Fruit fly (Drosophila melanogaster) Kc167 (cell line): Measurements from ENCODE around the gene sif.

ENCODE experiments used
- Myc ChIP-seq: fragments of >200 bp; optimal IDR thresholded peaks from 2 replicates; lab custom pipeline; 2017; ENCODE audit warnings: missing external identifiers
- Sin3A ChIP-seq: fragments of >200 bp; optimal IDR thresholded peaks from 2 replicates; lab custom pipeline; 2018; ENCODE audit warnings: missing external identifiers
- h ChIP-seq: fragments of >200 bp; optimal IDR thresholded peaks from 3 replicates; lab custom pipeline; 2018; ENCODE audit warnings: missing external identifiers
- insv ChIP-seq: fragments of >200 bp; optimal IDR thresholded peaks from 3 replicates; lab custom pipeline; 2018; ENCODE audit warnings: missing external identifiers
- psq ChIP-seq: fragments of >200 bp; optimal IDR thresholded peaks from 2 replicates; lab custom pipeline; 2017; ENCODE audit warnings: missing external identifiers
- ttk ChIP-seq: sonication (Bioruptor generic); optimal IDR thresholded peaks from 2 replicates; lab custom pipeline; 2017; ENCODE audit warnings: missing external identifiers

sif gene

DNA sequence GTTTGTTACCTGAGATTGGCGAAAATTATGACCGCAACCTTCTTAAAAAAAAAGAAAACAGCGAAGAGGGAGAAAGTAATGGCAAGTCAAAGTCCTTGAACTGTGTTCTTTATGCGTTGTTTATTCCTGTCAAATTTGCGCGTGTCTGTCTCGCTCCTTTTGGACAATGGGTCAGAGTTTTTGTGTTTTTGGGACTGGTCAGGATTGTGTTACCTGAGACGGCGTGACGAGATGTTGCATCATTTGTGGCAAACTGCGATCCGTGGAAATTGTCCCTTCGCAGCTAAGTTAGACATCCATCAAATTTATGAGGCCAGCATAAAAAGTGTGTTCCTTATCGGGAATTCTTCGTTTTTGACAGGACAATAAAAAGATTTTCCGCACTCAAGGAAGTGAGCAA lies 34.4 kb upstream of the sif start:
- TF ChIP-seq ttk (lab: Kevin White, UChicago) (no peak), psq (lab: Kevin White, UChicago) (no peak)

DNA sequence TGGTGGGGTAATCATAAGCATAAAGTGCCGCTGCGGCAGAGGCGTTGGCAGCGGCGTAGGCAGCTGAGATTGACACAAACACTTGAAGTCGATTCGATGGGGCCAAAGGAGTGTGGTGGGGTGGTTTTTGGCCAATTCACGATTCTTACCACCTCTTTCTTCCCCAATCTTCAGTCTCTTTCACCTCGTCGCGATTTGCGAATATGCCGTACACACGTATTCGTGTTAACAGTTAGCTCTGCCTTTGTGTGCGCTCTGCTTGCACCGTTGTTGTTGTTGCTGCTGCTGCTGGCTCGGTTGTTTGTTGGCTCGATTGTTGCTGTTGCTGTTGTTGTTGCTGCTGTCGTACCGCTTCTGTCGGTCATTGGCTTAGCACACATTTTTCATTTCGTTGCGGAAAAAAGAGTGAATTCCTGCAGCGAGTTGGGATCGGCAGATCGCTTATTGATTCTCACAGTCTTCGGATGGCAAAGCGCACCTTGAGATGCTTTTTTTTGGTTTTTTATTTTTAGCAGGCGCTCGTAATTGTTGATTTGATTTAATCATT lies 32.5 kb upstream of the sif start:
- TF ChIP-seq Sin3A (no peak), insv (lab: Kevin White, UChicago) (no peak), h (lab: Kevin White, UChicago) (no peak), Myc (lab: Kevin White, UChicago) (no peak), psq (lab: Kevin White, UChicago) (no peak), ttk (lab: Kevin White, UChicago) (no peak)

DNA sequence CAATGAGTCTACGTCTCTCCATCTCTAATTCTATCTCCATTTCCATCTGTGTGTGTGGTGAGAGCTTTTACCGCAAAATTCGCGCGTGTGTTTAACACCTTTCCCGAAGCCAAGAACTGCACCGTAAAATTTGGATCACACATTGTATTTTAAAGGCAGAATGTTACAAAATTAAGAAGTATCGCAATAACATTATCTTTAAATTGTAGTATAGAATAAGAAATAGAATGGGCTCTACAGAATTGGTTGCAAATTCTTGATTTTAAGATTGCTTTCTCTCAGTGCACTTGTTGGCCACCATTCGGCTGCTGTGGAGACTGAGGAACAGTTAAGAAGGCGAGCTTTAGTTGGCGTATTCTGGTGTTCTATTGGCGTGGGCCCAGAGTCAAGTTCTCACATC lies 31.2 kb upstream of the sif start:
- TF ChIP-seq insv (lab: Kevin White, UChicago) (no peak), ttk (lab: Kevin White, UChicago) (no peak), Myc (lab: Kevin White, UChicago) (no peak), Sin3A (no peak), h (lab: Kevin White, UChicago) (no peak), psq (lab: Kevin White, UChicago) (no peak)

DNA sequence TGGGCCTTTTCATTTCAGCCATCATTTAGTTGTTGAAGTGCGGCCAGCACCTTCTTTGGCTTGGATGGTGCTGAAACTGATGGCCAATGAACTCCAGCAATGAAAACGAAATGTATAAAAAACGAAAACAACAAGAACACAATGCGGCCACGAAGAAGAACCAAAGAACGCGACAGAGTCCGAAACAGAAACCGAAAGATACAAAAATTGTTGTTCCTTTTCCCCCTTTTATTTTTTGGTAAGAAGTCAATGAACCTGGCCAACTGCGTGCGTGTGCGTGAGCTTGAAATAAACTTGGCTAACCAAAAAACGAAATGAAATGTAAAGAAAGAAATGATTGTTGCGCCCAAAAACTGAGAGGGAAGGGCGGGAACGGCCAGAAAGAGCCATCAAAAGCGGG lies 29.9 kb upstream of the sif start:
- no peak for TF ChIP-seq insv (lab: Kevin White, UChicago)
- no peak for TF ChIP-seq Sin3A
- no peak for TF ChIP-seq h (lab: Kevin White, UChicago)

DNA sequence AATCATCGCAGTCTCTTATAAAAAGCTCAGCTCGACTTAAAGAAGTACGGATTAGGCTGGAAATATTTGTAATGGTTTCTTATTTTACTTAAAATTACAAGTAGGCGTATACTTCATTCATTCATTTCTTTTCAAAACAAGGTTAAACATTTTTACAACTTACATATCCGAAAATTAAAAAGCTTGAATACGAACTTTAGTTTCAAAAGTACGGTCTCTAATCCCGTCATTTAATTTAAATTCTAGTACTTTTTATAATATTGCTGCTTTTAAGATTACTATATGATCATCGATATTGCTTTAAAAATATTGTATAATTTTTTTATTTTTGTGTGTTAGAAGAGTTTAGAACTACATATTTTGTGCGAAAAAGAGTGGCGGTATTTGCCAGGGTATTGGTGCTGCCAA lies 27.5 kb upstream of the sif start:
- TF ChIP-seq Sin3A (no peak), psq (lab: Kevin White, UChicago) (no peak), Myc (lab: Kevin White, UChicago) (no peak), h (lab: Kevin White, UChicago) (no peak), insv (lab: Kevin White, UChicago) (no peak), ttk (lab: Kevin White, UChicago) (no peak)

DNA sequence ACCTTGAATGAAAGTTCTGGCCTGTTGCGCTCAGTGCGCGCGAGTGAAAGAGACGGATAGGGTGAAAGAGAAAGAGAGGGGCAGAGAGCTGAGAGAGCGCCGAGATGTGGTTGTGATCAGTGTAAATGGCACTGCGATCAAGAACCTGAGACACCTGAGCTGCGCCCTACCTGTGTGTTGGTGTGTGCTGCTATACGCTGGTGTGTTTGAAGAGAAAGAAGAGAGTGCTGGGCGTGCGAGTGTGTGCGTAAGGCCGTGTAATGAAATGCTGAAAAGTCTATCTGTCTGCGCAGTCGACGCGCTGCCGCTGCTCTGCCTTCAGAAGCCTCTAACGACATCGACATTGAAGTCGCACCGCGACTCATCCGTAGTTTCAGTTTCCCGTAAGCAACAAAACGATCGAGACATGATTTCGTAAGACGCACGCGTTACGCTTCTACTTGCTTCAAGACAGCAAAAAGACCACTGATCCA lies 27.1 kb upstream of the sif start, which contains the start of gene Blimp-1:
TSS of gene Blimp-1 (plus strand) at position 376 of the 473 bp plus-strand sequence.
- TF ChIP-seq psq (lab: Kevin White, UChicago), result no peak
- no peak for TF ChIP-seq Myc (lab: Kevin White, UChicago)
- no peak for TF ChIP-seq h (lab: Kevin White, UChicago)
- TF ChIP-seq Sin3A, result no peak
- no peak for TF ChIP-seq insv (lab: Kevin White, UChicago)
- TF ChIP-seq ttk (lab: Kevin White, UChicago), result no peak

DNA sequence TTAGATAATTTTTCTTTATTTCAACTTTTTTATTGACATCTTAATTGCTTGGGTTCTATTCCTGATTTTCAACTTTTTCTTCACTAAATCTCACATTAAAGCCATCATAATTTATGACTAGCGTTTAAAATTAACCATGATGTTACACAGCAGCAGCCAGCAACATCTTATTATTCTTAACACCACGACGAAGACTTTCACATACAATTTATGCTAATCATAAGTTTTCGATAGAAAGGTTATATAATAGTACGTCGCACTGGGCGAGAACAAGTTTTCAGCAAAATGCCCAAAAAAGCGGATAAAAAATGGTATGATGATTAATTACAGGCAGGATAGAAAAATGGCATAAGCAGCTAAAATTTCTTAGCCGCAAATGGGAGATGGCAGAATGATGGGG lies 25.8 kb upstream of the sif start:
- TF ChIP-seq h (lab: Kevin White, UChicago), result no peak
- no peak for TF ChIP-seq ttk (lab: Kevin White, UChicago)
- no peak for TF ChIP-seq psq (lab: Kevin White, UChicago)
- TF ChIP-seq Myc (lab: Kevin White, UChicago), result no peak

DNA sequence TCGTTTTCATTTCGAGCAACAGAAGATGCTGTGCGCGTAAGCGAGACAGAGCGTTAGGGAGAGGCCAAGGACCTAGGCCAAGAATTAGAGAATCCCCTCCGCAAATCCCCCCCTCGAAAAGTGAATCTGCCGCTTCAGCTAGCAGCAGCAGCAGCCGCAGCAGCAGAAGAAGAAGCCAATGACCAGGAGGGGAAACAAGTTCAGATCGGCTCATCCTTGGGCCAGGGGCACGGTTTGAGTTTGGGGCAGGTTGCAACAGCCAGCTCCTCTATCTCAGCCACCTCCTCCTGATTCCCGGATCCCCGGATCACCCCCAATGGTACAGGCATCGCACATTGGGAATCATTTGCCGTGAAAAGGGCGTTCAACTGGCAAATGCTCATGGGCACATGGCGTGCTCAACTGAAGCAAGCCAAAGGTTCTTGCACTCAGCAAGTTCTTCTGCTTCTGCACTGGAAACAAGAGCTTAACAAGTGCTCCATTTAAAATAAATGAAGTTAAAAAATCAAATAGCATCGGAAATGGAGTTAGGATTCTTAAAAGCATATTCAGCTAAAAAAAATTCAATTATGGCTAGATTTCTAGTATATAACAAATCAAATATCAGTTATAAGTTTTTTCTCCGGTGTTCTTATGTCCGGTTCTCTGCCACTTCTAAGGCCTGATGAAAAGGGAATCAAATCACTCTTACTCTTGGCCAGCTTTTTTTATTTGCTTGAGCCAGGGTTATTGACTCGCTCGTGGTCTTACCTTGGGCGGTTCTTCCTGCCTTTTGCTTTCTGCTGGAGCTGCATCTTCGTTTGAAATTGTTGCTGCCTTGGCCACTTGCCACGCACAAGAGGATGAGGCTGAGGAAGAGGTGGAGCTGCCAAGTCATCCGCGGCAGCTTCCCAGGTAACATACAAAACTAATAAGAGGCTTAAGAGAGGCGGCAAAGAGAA lies 24.2 kb upstream of the sif start:
- no peak for TF ChIP-seq ttk (lab: Kevin White, UChicago)
- TF ChIP-seq h (lab: Kevin White, UChicago), result no peak
- TF ChIP-seq Myc (lab: Kevin White, UChicago), result no peak
- no peak for TF ChIP-seq insv (lab: Kevin White, UChicago)
- TF ChIP-seq psq (lab: Kevin White, UChicago), result no peak
- TF ChIP-seq Sin3A, result no peak

DNA sequence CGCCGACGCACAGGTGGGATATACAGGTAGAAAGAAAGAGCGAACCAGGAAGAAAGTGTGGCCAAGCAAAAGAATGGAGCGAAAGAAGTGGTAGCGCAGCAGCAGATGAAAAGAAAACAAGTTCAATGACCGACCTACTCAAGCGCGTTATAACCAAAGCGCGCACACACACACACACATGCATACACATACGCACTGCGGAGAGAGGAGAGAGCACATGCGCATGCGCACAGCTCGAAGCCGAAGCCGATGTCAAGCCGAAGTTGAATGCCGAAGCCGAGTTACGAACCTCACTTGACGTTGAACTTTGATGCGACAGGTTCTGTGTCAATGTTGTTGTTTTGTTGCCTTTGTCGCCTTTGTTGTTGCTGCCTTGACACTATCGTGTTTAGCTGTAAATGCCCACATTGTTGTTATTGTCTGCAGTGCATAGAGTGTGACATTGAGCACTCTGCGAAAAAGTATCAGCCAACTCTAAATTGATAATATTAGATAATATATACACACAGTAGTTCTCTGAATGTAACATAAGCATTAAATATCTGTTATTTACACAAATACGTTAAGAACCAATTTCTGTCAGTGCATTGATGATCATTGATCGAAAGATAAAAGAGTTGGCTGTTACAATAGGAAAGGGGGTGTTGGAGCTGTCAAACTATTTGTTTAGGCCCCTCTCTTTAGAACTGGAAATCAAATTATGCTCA lies 23.4 kb upstream of the sif start:
- TF ChIP-seq insv (lab: Kevin White, UChicago), result no peak
- TF ChIP-seq ttk (lab: Kevin White, UChicago), result no peak
- no peak for TF ChIP-seq Myc (lab: Kevin White, UChicago)
- TF ChIP-seq Sin3A, result no peak
- TF ChIP-seq h (lab: Kevin White, UChicago), result no peak
- TF ChIP-seq psq (lab: Kevin White, UChicago), result no peak

DNA sequence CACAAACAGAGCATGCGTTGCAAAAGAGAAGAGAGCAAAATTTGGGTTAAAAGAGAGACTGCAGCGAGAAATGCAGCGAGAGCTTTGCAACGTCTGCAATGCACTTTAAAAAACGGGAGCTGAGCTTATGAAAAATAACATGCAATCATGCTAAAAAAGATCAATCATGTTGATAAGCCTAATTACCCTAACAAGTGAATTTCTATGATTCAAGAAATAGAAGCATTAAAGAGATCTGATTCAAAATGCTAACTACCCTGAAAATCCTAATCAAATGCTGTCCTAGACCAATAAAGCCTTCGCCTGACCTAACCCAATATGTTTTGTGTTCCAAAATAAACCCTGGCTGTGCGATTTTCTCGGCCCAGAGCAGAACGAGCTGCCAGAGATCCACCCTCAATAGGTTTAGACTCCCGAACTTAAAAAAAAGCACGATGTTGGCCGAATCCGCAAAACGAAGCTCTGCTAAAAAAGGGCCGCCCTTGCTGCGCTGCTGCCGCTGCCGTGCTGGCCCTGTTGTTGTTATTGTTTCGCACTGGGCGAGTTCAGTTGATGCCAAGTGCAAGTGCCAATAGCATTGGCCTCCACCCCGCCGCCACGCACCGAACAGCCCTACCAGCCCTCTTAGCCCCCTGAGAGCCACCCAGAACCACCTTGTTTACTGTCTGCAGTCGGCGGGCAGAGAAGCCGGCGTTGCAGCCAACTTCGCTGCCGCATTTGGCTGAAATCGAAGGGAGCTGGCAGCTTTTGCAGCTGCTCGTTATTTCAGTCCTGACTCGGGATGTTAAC lies 22.3 kb upstream of the sif start:
- TF ChIP-seq ttk (lab: Kevin White, UChicago), result no peak
- no peak for TF ChIP-seq Myc (lab: Kevin White, UChicago)
- no peak for TF ChIP-seq insv (lab: Kevin White, UChicago)
- no peak for TF ChIP-seq Sin3A
- no peak for TF ChIP-seq h (lab: Kevin White, UChicago)
- TF ChIP-seq psq (lab: Kevin White, UChicago), result no peak

DNA sequence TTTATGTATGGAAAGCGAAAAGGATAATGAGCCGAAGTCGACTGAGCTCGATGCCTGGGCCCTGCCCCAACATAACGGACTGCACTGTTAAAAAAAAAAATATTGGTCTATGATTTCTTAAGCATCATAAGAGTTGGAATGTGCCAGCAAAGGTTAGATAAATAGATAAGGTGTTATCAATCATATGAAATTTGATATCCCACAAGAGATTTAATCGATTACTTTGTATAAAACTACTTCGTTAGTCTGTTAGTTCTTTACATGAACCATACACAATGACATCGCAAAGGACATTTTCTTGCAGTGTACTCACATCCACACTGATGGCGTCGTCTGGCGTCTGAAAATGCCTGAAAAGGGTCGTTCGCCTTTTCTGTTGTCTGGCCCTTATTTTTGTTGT lies 20.2 kb upstream of the sif start:
- TF ChIP-seq Sin3A (no peak), insv (lab: Kevin White, UChicago) (no peak)
